Fruit fly (Drosophila melanogaster): Measurements from ENCODE around the gene emei.

The emei gene

DNA sequence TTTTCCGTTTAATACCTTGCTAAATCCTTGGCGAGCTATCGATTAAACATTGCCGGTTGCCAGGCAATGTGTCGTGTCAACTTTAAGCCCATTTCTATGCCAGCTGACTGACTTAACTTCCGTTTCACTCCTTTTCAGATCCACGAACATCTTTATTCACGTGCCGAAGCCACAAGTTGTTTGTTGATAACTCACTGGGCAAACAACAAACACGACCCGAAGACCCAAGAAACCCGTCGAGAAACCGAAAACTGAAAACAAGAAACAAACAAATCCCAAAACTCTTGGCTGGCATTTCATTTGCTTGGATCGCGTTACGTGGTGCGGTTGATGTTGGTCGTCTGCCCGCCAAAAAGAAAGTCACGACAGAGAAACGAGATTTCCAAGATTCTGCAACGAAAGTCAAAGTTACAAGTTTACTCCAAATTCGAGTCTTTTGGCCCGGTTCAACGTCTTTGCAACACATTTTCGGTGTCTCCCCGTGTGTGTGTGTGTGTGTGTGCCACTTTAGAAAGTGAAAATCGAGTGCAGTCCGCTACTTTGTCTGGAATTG is 41.3 kb downstream of the emei start, which contains the start of gene CG6216:
Gene CG6216, minus strand, starts transcription at position 51 of the 553 bp plus-strand sequence.
- TF ChIP-seq usp (GFP tag; optimal IDR thresholded peaks at IDR 0.05) = no peak
- no peak for TF ChIP-seq Dll (optimal IDR thresholded peaks at IDR 0.05)
- TF ChIP-seq EcR (GFP tag; optimal IDR thresholded peaks at IDR 0.05) = no peak
- no peak for TF ChIP-seq pan (optimal IDR thresholded peaks at IDR 0.05)
- TF ChIP-seq CG8478 (optimal IDR thresholded peaks at IDR 0.05) = no peak
- TF ChIP-seq psq (optimal IDR thresholded peaks at IDR 0.05) = no peak

DNA sequence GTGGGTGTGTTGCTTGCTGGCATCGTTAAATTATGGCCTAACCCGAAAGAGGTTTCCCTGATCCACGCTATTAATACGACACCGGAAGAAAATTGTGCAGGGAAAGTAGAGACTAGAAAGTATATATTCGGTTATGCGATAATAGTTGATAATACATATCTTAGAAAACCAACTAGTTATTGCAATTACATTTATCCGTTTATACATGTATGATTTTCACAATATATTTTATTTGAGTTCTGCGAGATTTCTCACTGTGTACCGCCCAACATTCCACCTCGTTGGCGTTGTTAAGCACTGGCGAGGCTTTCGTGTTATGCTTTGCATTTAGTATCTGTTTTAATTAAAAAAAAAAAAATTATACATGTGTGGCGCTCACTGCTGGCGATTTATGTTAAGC is 45.9 kb downstream of the emei start:
- TF ChIP-seq CG8478 (optimal IDR thresholded peaks at IDR 0.05) (no peak), EcR (GFP tag; optimal IDR thresholded peaks at IDR 0.05) (no peak), psq (optimal IDR thresholded peaks at IDR 0.05) (no peak), pan (optimal IDR thresholded peaks at IDR 0.05) (no peak), usp (GFP tag; optimal IDR thresholded peaks at IDR 0.05) (no peak), Dll (optimal IDR thresholded peaks at IDR 0.05) (no peak)

Measured in whole organism.